Worm (Caenorhabditis elegans) whole organism, L4/young adult: ENCODE measurements around the gene fbxb-42.
"Not testable (repeated sequence)": the region's sequence is repeated elsewhere in the genome, so short reads cannot be mapped to it uniquely, and the experiment has no call there.

Experiments used
- dao-5 ChIP-seq: sonication (generic microtip); optimal IDR thresholded peaks from 2 replicates; lab custom pipeline; 2016; ENCODE audit warnings: missing genotype, missing genetic modification characterization, moderate library complexity, missing compliant biosample characterization
- him-1 ChIP-seq: sonication (generic microtip); optimal IDR thresholded peaks from 2 replicates; lab custom pipeline; 2016; ENCODE audit warnings: missing genotype, missing genetic modification reagents, missing genetic modification characterization, missing compliant biosample characterization

- not testable (repeated sequence) for TF ChIP-seq him-1, dao-5 (tag; lab: Kevin White, UChicago)
Observed at ce11 chrII:1540628-1541027, 3.2 kb downstream of the fbxb-42 start, which contains the start of gene poml-4.
